Worm (Caenorhabditis elegans): ENCODE measurements around the gene pax-1.

DNA sequence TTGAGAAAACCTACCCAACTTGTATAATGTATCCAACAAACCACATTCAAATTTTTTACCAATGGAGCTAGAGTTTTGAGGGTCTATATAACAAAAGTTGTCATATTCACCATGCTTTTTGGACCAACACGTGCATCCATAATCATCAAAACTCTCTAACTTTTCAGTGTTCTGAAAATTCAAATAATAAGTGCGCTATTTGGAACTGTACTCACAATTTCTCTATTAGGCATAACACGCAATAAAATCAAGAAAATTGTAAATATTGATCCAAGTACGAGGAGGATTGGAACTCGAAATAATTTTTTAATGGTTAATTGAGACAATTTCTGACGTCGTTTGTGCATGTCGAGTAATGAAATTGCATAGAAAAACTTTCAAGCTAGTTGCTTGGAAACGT lies 15.2 kb downstream of the pax-1 start, which contains the start of gene C16D9.3:
- no peak for TF ChIP-seq unc-39 (tag; optimal IDR thresholded peaks at IDR 0.05)
- TF ChIP-seq pha-4 (tag; optimal IDR thresholded peaks at IDR 0.05) = no peak
- no peak for TF ChIP-seq mep-1 (tag; optimal IDR thresholded peaks at IDR 0.05)
- no peak for TF ChIP-seq unc-62 (GFP tag; optimal IDR thresholded peaks at IDR 0.05)
- TF ChIP-seq elt-1 (tag; optimal IDR thresholded peaks at IDR 0.05; ENCODE audit: borderline replicate concordance, insufficient read depth) = no peak
- no peak for TF ChIP-seq lin-13 (tag; optimal IDR thresholded peaks at IDR 0.05)
